Fruit fly (Drosophila melanogaster): Measurements from ENCODE around the gene CG12481.

DNA sequence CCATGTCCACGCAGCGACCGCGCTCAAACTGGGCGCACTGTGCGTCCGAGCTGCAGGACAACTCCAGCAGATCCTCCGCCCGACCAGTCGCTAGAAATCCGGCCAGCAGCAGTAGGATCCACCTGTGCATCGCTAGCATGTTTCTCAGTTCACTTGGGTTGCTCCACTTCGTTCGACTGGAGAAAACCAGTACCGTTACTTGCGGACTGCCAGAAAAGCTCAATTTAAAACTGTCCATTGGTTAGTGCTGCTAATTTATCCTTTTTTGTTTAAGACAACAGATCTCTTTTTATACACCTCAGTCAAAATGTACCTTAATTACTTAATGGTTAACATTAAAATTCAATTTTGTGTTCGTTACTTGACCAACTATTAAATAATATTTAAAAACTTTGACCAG, 38.6 kb downstream of the CG12481 start, which contains the start of gene CG11674:
- no peak for TF ChIP-seq CG8478 (optimal IDR thresholded peaks at IDR 0.05)
- TF ChIP-seq CTCF (optimal IDR thresholded peaks at IDR 0.05): no peak

All from S2 (cell line).